Fruit fly (Drosophila melanogaster): Measurements from ENCODE around the gene Nmdar1.

DNA sequence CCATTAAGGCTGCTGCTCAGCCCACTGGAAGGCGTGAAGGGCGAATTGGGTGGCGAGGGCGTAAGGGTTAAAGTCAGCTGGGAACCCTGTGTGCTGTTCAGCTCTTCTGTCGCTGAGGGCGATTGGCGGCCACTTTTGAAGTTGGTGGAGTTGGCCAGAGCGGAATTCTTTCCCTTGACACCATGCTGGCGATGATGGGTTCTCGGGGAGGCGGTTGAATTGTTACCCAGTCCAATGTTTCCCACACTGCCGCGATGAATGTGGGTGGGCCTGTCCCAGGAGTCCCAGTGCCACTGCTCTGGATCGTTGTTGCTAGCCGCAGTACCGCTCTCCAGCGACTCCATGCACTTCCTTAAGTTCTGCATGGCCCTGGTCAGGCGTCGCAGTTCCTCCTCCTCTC, 40.3 kb downstream of the Nmdar1 start:
- TF ChIP-seq CG33017 (tag; optimal IDR thresholded peaks at IDR 0.05) = no peak
- TF ChIP-seq Crg-1 (GFP tag; optimal IDR thresholded peaks at IDR 0.05) = no peak
- no peak for TF ChIP-seq pad (GFP tag; optimal IDR thresholded peaks at IDR 0.05)
- no peak for TF ChIP-seq toe (GFP tag; optimal IDR thresholded peaks at IDR 0.05)
- no peak for TF ChIP-seq ovo (GFP tag; optimal IDR thresholded peaks at IDR 0.05)
- TF ChIP-seq Clk (GFP tag; optimal IDR thresholded peaks at IDR 0.05) = no peak
- TF ChIP-seq tj (GFP tag; optimal IDR thresholded peaks at IDR 0.05) = no peak
- TF ChIP-seq Mnt (GFP tag; optimal IDR thresholded peaks at IDR 0.05) = no peak
- TF ChIP-seq Hr96 (GFP tag; optimal IDR thresholded peaks at IDR 0.05) = no peak

Measured in whole organism, adult.